Worm (Caenorhabditis elegans) whole organism, midembryonic: ENCODE results near the gene nspb-6.

Source experiments
- T22C8.4 ChIP-seq: fragments of 200-800 bp; sonication (Bioruptor generic); IDR thresholded peaks from 2 replicates; pipeline ENCODE4 v1.3.6; 2022; ENCODE audit warnings: missing genetic modification characterization, missing compliant biosample characterization
- cog-1 ChIP-seq: sonication (generic microtip); optimal IDR thresholded peaks from 2 replicates; lab custom pipeline; 2016; ENCODE audit warnings: missing genetic modification characterization, missing compliant biosample characterization
- flt-1 ChIP-seq: fragments of 200-800 bp; sonication (Bioruptor generic); IDR thresholded peaks from 2 replicates; pipeline ENCODE4 v1.3.6; 2022; ENCODE audit warnings: missing genetic modification characterization, missing compliant biosample characterization
- med-1 ChIP-seq: sonication (generic microtip); optimal IDR thresholded peaks from 2 replicates; lab custom pipeline; 2017; ENCODE audit warnings: missing genetic modification characterization, mild to moderate bottlenecking, missing compliant biosample characterization, antibody characterized with exemption, missing genetic modification reagents; ENCODE audit not compliant: insufficient read depth
- ref-1 ChIP-seq: fragments of 200-800 bp; sonication (Bioruptor generic); conservative IDR thresholded peaks from 2 replicates; pipeline ENCODE4 v1.3.6; 2022; ENCODE audit warnings: missing genetic modification reagents, missing genetic modification characterization, missing compliant biosample characterization
- tab-1 ChIP-seq: fragments of 200-800 bp; sonication (Bioruptor generic); IDR thresholded peaks from 2 replicates; pipeline ENCODE4 v1.3.6; 2022; ENCODE audit warnings: missing genetic modification characterization, missing compliant biosample characterization
- ztf-23 ChIP-seq: fragments of 200-800 bp; sonication (Bioruptor generic); IDR thresholded peaks from 2 replicates; pipeline ENCODE4 v1.3.6; 2022; ENCODE audit warnings: missing genetic modification reagents, missing genetic modification characterization, missing compliant biosample characterization

ce11 chrIV:5856975-5857374, 38.3 kb upstream of the nspb-6 start:
- TF ChIP-seq med-1, result no peak
- no peak for TF ChIP-seq ztf-23 (GFP tag; lab: Robert Waterston, UW)
- no peak for TF ChIP-seq cog-1 (tag; lab: Kevin White, UChicago)
- TF ChIP-seq tab-1 (GFP tag; lab: Robert Waterston, UW), result no peak
- TF ChIP-seq T22C8.4 (GFP tag; lab: Robert Waterston, UW), result no peak
- TF ChIP-seq ref-1, result no peak
- TF ChIP-seq flt-1, result no peak
